Fruit fly (Drosophila melanogaster) whole organism, embryonic: Measurements from ENCODE around the gene Phs.

ENCODE experiments used
- Abd-B ChIP-seq: fragments of 200-800 bp; sonication (Bioruptor generic); optimal IDR thresholded peaks from 2 replicates; lab custom pipeline; 2018; ENCODE audit warnings: missing biosample characterization, mild to moderate bottlenecking, missing genetic modification characterization, moderate library complexity
- Adf1 ChIP-seq: fragments of 200-800 bp; sonication (Bioruptor generic); IDR thresholded peaks from 2 replicates; pipeline ENCODE4 v1.3.6; 2022; ENCODE audit warnings: missing biosample characterization, missing genetic modification characterization
- B-H1 ChIP-seq: fragments of 200-800 bp; sonication (Bioruptor generic); IDR thresholded peaks from 3 replicates; pipeline ENCODE4 v1.3.6; 2022; ENCODE audit warnings: missing biosample characterization, missing genetic modification characterization
- CG11504 ChIP-seq: fragments of 200-800 bp; sonication (Bioruptor generic); optimal IDR thresholded peaks from 3 replicates; lab custom pipeline; 2019; ENCODE audit warnings: missing biosample characterization, mild to moderate bottlenecking, missing genetic modification characterization, moderate library complexity
- CG11723 ChIP-seq: fragments of 200-800 bp; sonication (Bioruptor generic); optimal IDR thresholded peaks from 2 replicates; lab custom pipeline; 2017; ENCODE audit warnings: missing biosample characterization, mild to moderate bottlenecking, missing genetic modification characterization
- CG12659 ChIP-seq: fragments of 200-800 bp; sonication (Bioruptor generic); optimal IDR thresholded peaks from 3 replicates; lab custom pipeline; 2017; ENCODE audit warnings: mild to moderate bottlenecking, missing biosample characterization, missing genetic modification reagents, missing genetic modification characterization
- CG13296 ChIP-seq: fragments of 200-800 bp; sonication (Bioruptor generic); optimal IDR thresholded peaks from 3 replicates; lab custom pipeline; 2018; ENCODE audit warnings: missing biosample characterization, mild to moderate bottlenecking, missing genetic modification characterization
- CG13424 ChIP-seq: fragments of 200-800 bp; sonication (Bioruptor generic); optimal IDR thresholded peaks from 2 replicates; lab custom pipeline; 2019; ENCODE audit warnings: missing biosample characterization, mild to moderate bottlenecking, missing genetic modification characterization, moderate library complexity
- CG13894 ChIP-seq: fragments of 200-800 bp; sonication (Bioruptor generic); optimal IDR thresholded peaks from 3 replicates; lab custom pipeline; 2018; ENCODE audit warnings: missing biosample characterization, mild to moderate bottlenecking, missing genetic modification characterization, moderate library complexity
- CG15269 ChIP-seq: fragments of 200-800 bp; sonication (Bioruptor generic); optimal IDR thresholded peaks from 2 replicates; lab custom pipeline; 2018; ENCODE audit warnings: missing biosample characterization, mild to moderate bottlenecking, missing genetic modification characterization, moderate library complexity
- CG17361 ChIP-seq: fragments of 200-800 bp; sonication (Bioruptor generic); IDR thresholded peaks from 3 replicates; pipeline ENCODE4 v1.3.6; 2022; ENCODE audit warnings: missing biosample characterization, missing genetic modification characterization
- CG17829 ChIP-seq: fragments of 200-800 bp; optimal IDR thresholded peaks from 2 replicates; lab custom pipeline; 2019; ENCODE audit warnings: missing biosample characterization, mild to moderate bottlenecking, missing genetic modification characterization, moderate library complexity
- CG18599 ChIP-seq: fragments of 200-800 bp; sonication (Bioruptor generic); optimal IDR thresholded peaks from 3 replicates; lab custom pipeline; 2017; ENCODE audit warnings: missing biosample characterization, missing genetic modification characterization, mild to moderate bottlenecking, moderate library complexity, missing genetic modification reagents
- CG2678 ChIP-seq: fragments of 200-800 bp; sonication (Bioruptor generic); optimal IDR thresholded peaks from 3 replicates; lab custom pipeline; 2019; ENCODE audit warnings: missing biosample characterization, mild to moderate bottlenecking, missing genetic modification characterization, moderate library complexity
- CG34376 ChIP-seq: fragments of 200-800 bp; sonication (Bioruptor generic); optimal IDR thresholded peaks from 2 replicates; lab custom pipeline; 2018; ENCODE audit warnings: missing biosample characterization, mild to moderate bottlenecking, missing genetic modification characterization
- CG5180 ChIP-seq: fragments of 200-800 bp; sonication (Bioruptor generic); optimal IDR thresholded peaks from 3 replicates; lab custom pipeline; 2017; ENCODE audit warnings: missing biosample characterization, missing genetic modification characterization, mild to moderate bottlenecking, moderate library complexity, missing genetic modification reagents
- CG6654 ChIP-seq: fragments of 200-800 bp; sonication (Bioruptor generic); optimal IDR thresholded peaks from 2 replicates; lab custom pipeline; 2017; ENCODE audit warnings: missing biosample characterization, mild to moderate bottlenecking, missing genetic modification characterization
- CG7556 ChIP-seq: fragments of 200-800 bp; sonication (Bioruptor generic); optimal IDR thresholded peaks from 2 replicates; lab custom pipeline; 2017; ENCODE audit warnings: missing biosample characterization, mild to moderate bottlenecking, missing genetic modification characterization
- CG7839 ChIP-seq: fragments of 200-800 bp; sonication (Bioruptor generic); optimal IDR thresholded peaks from 3 replicates; lab custom pipeline; 2018; ENCODE audit warnings: missing biosample characterization, mild to moderate bottlenecking, missing genetic modification characterization, moderate library complexity
- CG8281 ChIP-seq: fragments of 200-800 bp; sonication (Bioruptor generic); optimal IDR thresholded peaks from 2 replicates; lab custom pipeline; 2018; ENCODE audit warnings: missing biosample characterization, mild to moderate bottlenecking, missing genetic modification characterization, moderate library complexity
- CG8924 ChIP-seq: fragments of 200-800 bp; optimal IDR thresholded peaks from 3 replicates; lab custom pipeline; 2019; ENCODE audit warnings: missing biosample characterization, mild to moderate bottlenecking, missing genetic modification characterization, moderate library complexity
- CoRest ChIP-seq: fragments of 200-800 bp; sonication (Bioruptor generic); optimal IDR thresholded peaks from 3 replicates; lab custom pipeline; 2018; ENCODE audit warnings: missing biosample characterization, mild to moderate bottlenecking, missing genetic modification characterization, moderate library complexity
- Hr51 ChIP-seq, 2 experiments: fragments of 200-800 bp; sonication (Bioruptor generic); optimal IDR thresholded peaks; 2 replicates in 1 of 2; 3 replicates in 1 of 2; lab custom pipeline; 2016 to 2018; ENCODE audit warnings: missing biosample characterization in 2 of 2, missing genetic modification characterization in 2 of 2, mild to moderate bottlenecking in 1 of 2, moderate library complexity in 1 of 2
- Med ChIP-seq: fragments of 200-800 bp; sonication (Bioruptor generic); peaks from one replicate; lab custom pipeline; 2016; ENCODE audit warnings: missing biosample characterization, missing genetic modification characterization, mild to moderate bottlenecking, inconsistent platforms, moderate library complexity
- Nf-YC ChIP-seq: fragments of 200-800 bp; optimal IDR thresholded peaks from 3 replicates; lab custom pipeline; 2019; ENCODE audit warnings: missing biosample characterization, mild to moderate bottlenecking, missing genetic modification characterization, moderate library complexity
- Rfx ChIP-seq: fragments of 200-800 bp; sonication (Bioruptor generic); IDR thresholded peaks from 2 replicates; pipeline ENCODE4 v1.3.6; 2022; ENCODE audit warnings: missing biosample characterization, missing genetic modification characterization
- al ChIP-seq: fragments of 200-800 bp; sonication (Bioruptor generic); IDR thresholded peaks from 2 replicates; pipeline ENCODE4 v1.3.6; 2022; ENCODE audit warnings: missing biosample characterization, missing genetic modification characterization
- ato ChIP-seq: fragments of 200-800 bp; sonication (Bioruptor generic); IDR thresholded peaks from 2 replicates; pipeline ENCODE4 v1.3.6; 2022; ENCODE audit warnings: missing biosample characterization, missing genetic modification characterization; ENCODE audit not compliant: partially characterized antibody
- chinmo ChIP-seq: fragments of 200-800 bp; sonication (Bioruptor generic); IDR thresholded peaks from 4 replicates; pipeline ENCODE4 v1.3.6; 2022; ENCODE audit warnings: missing biosample characterization, missing genetic modification characterization; ENCODE audit not compliant: partially characterized antibody
- cwo ChIP-seq: fragments of 200-800 bp; sonication (Bioruptor generic); optimal IDR thresholded peaks from 3 replicates; lab custom pipeline; 2017; ENCODE audit warnings: missing biosample characterization, missing genetic modification characterization, mild to moderate bottlenecking, moderate library complexity, missing genetic modification reagents
- fd64A ChIP-seq: fragments of 200-800 bp; sonication (Bioruptor generic); optimal IDR thresholded peaks from 3 replicates; lab custom pipeline; 2018; ENCODE audit warnings: missing biosample characterization, mild to moderate bottlenecking, missing genetic modification characterization
- gem ChIP-seq: fragments of 200-800 bp; sonication (Bioruptor generic); optimal IDR thresholded peaks from 2 replicates; lab custom pipeline; 2019; ENCODE audit warnings: missing biosample characterization, mild to moderate bottlenecking, missing genetic modification characterization, moderate library complexity
- grau ChIP-seq: fragments of 200-800 bp; optimal IDR thresholded peaks from 3 replicates; lab custom pipeline; 2019; ENCODE audit warnings: missing biosample characterization, mild to moderate bottlenecking, missing genetic modification characterization, moderate library complexity
- gsb ChIP-seq: fragments of 200-800 bp; sonication (Bioruptor generic); IDR thresholded peaks from 2 replicates; pipeline ENCODE4 v1.3.6; 2022; ENCODE audit warnings: missing biosample characterization, missing genetic modification characterization
- nerfin-1 ChIP-seq: fragments of 200-800 bp; sonication (Bioruptor generic); optimal IDR thresholded peaks from 3 replicates; lab custom pipeline; 2019; ENCODE audit warnings: missing biosample characterization, mild to moderate bottlenecking, missing genetic modification characterization, moderate library complexity
- sens-2 ChIP-seq: fragments of 200-800 bp; sonication (Bioruptor generic); IDR thresholded peaks from 2 replicates; pipeline ENCODE4 v1.3.6; 2022; ENCODE audit warnings: missing biosample characterization, missing genetic modification characterization
- sima ChIP-seq: fragments of 200-800 bp; sonication (Bioruptor generic); optimal IDR thresholded peaks from 2 replicates; lab custom pipeline; 2016; ENCODE audit warnings: missing biosample characterization, missing genetic modification characterization
- sug ChIP-seq: fragments of 200-800 bp; optimal IDR thresholded peaks from 2 replicates; lab custom pipeline; 2019; ENCODE audit warnings: missing biosample characterization, mild to moderate bottlenecking, missing genetic modification characterization, moderate library complexity
- vfl ChIP-seq: fragments of 200-800 bp; sonication (Bioruptor generic); optimal IDR thresholded peaks from 2 replicates; lab custom pipeline; 2016; ENCODE audit warnings: missing biosample characterization, missing genetic modification characterization
- zf30C ChIP-seq: fragments of 200-800 bp; sonication (Bioruptor generic); optimal IDR thresholded peaks from 3 replicates; lab custom pipeline; 2018; ENCODE audit warnings: missing biosample characterization, mild to moderate bottlenecking, missing genetic modification characterization

The Phs gene

dm6 chr3L:15632653-15633052, 13.0 kb downstream of the Phs start (continued):
- TF ChIP-seq Abd-B (no peak), al (GFP tag; lab: Robert Waterston, UW) (no peak), CG11723 (no peak), CG6654 (GFP tag; lab: Kevin White, UChicago) (no peak), CG17829 (tag; lab: Kevin White, UChicago) (no peak), CG13296 (GFP tag; lab: Kevin White, UChicago) (peak; percentile 54), gem (no peak)

dm6 chr3L:15634368-15635075, 14.8 kb downstream of the Phs start:
- TF ChIP-seq gem, result peak; percentile 50
- no peak for TF ChIP-seq CG5180
- peak; percentile 15 for TF ChIP-seq CG7839 (tag; lab: Kevin White, UChicago)
- TF ChIP-seq CG13894, result peak; percentile 32
- peak; percentile 21; the same call in 1 of the 2 replicates for TF ChIP-seq Adf1 (GFP tag; lab: Robert Waterston, UW)
- peak in 1 of 2 experiments; percentile 29 for TF ChIP-seq Hr51 (GFP tag; optimal IDR thresholded peaks at IDR 0.05; lab: Kevin White, UChicago)
- TF ChIP-seq sima (GFP tag; lab: Kevin White, UChicago), result no peak
- 0 out of 2 replicates have a peak, but pooled peaks have one; percentile 21 for TF ChIP-seq sens-2 (GFP tag; lab: Robert Waterston, UW)
- peak; percentile 31 for TF ChIP-seq CG34376 (GFP tag; lab: Kevin White, UChicago)
- peak; percentile 31 for TF ChIP-seq cwo (GFP tag; lab: Kevin White, UChicago)
- TF ChIP-seq Nf-YC (tag; lab: Kevin White, UChicago), result peak; percentile 17
- TF ChIP-seq CG18599 (GFP tag; lab: Kevin White, UChicago), result peak; percentile 4
- TF ChIP-seq Med (GFP tag; lab: Kevin White, UChicago), result peak; percentile 17
- peak; percentile 57 for TF ChIP-seq CG2678 (tag; lab: Kevin White, UChicago)
- peak; percentile 10 for TF ChIP-seq sug (tag; lab: Kevin White, UChicago)
- no peak for TF ChIP-seq gsb (GFP tag; lab: Robert Waterston, UW)
- 0 out of 3 replicates have a peak, but pooled peaks have one; percentile 40 for TF ChIP-seq CG17361 (GFP tag; lab: Robert Waterston, UW)
- TF ChIP-seq CoRest, result peak; percentile 2
- TF ChIP-seq B-H1 (GFP tag; lab: Robert Waterston, UW), result no peak
- peak; percentile 13 for TF ChIP-seq CG15269 (tag; lab: Kevin White, UChicago)
- peak; percentile 11 for TF ChIP-seq CG8924 (tag; lab: Kevin White, UChicago)
- TF ChIP-seq CG13424, result peak; percentile 1
- no peak for TF ChIP-seq ato
- no peak for TF ChIP-seq Rfx (GFP tag; lab: Robert Waterston, UW)
- TF ChIP-seq chinmo (GFP tag; lab: Robert Waterston, UW), result 0 out of 4 replicates have a peak, but pooled peaks have one; percentile 26
- TF ChIP-seq fd64A, result no peak
- no peak for TF ChIP-seq CG12659 (GFP tag; lab: Kevin White, UChicago)
- TF ChIP-seq CG8281 (tag; lab: Kevin White, UChicago), result peak; percentile 99
- peak; percentile 34 for TF ChIP-seq grau (tag; lab: Kevin White, UChicago)
- peak; percentile 21 for TF ChIP-seq CG7556 (GFP tag; lab: Kevin White, UChicago)
- peak; percentile 46 for TF ChIP-seq CG11504 (tag; lab: Kevin White, UChicago)
- TF ChIP-seq vfl (GFP tag; lab: Kevin White, UChicago), result no peak
- no peak for TF ChIP-seq zf30C (GFP tag; lab: Kevin White, UChicago)
- no peak for TF ChIP-seq nerfin-1 (tag; lab: Kevin White, UChicago)
